Worm (Caenorhabditis elegans) whole organism, midembryonic: Measurements from ENCODE around the gene C12D12.1.

ENCODE experiments used
- T22C8.4 ChIP-seq: fragments of 200-800 bp; sonication (Bioruptor generic); IDR thresholded peaks from 2 replicates; pipeline ENCODE4 v1.3.6; 2022; ENCODE audit warnings: missing genetic modification characterization, missing compliant biosample characterization
- cog-1 ChIP-seq: sonication (generic microtip); optimal IDR thresholded peaks from 2 replicates; lab custom pipeline; 2016; ENCODE audit warnings: missing genetic modification characterization, missing compliant biosample characterization
- flt-1 ChIP-seq: fragments of 200-800 bp; sonication (Bioruptor generic); IDR thresholded peaks from 2 replicates; pipeline ENCODE4 v1.3.6; 2022; ENCODE audit warnings: missing genetic modification characterization, missing compliant biosample characterization
- klf-2 ChIP-seq: fragments of 200-800 bp; sonication (Bioruptor generic); conservative IDR thresholded peaks from 2 replicates; pipeline ENCODE4 v1.3.6; 2022; ENCODE audit warnings: missing genetic modification reagents, missing genetic modification characterization, missing compliant biosample characterization
- med-1 ChIP-seq: sonication (generic microtip); optimal IDR thresholded peaks from 2 replicates; lab custom pipeline; 2017; ENCODE audit warnings: missing genetic modification characterization, mild to moderate bottlenecking, missing compliant biosample characterization, antibody characterized with exemption, missing genetic modification reagents; ENCODE audit not compliant: insufficient read depth
- ref-1 ChIP-seq: fragments of 200-800 bp; sonication (Bioruptor generic); conservative IDR thresholded peaks from 2 replicates; pipeline ENCODE4 v1.3.6; 2022; ENCODE audit warnings: missing genetic modification reagents, missing genetic modification characterization, missing compliant biosample characterization
- tab-1 ChIP-seq: fragments of 200-800 bp; sonication (Bioruptor generic); IDR thresholded peaks from 2 replicates; pipeline ENCODE4 v1.3.6; 2022; ENCODE audit warnings: missing genetic modification characterization, missing compliant biosample characterization
- ztf-23 ChIP-seq: fragments of 200-800 bp; sonication (Bioruptor generic); IDR thresholded peaks from 2 replicates; pipeline ENCODE4 v1.3.6; 2022; ENCODE audit warnings: missing genetic modification reagents, missing genetic modification characterization, missing compliant biosample characterization
- ztf-29 ChIP-seq: fragments of 200-800 bp; sonication (Bioruptor generic); IDR thresholded peaks from 2 replicates; pipeline ENCODE4 v1.3.6; 2022; ENCODE audit warnings: missing genetic modification reagents, missing genetic modification characterization, missing compliant biosample characterization

- TF ChIP-seq T22C8.4 (GFP tag; lab: Robert Waterston, UW) (no peak), cog-1 (tag; lab: Kevin White, UChicago) (no peak), ref-1 (GFP tag; lab: Robert Waterston, UW) (no peak), flt-1 (GFP tag; lab: Robert Waterston, UW) (no peak), tab-1 (GFP tag; lab: Robert Waterston, UW) (no peak), klf-2 (GFP tag; lab: Robert Waterston, UW) (no peak), ztf-29 (GFP tag; lab: Robert Waterston, UW) (no peak), ztf-23 (no peak), med-1 (GFP tag; lab: Kevin White, UChicago) (no peak)
Measured at ce11 chrX:3488074-3488688, 10.9 kb upstream of the C12D12.1 start.
